Fruit fly (Drosophila melanogaster): ENCODE data around the gene GstD7.

GstD7 gene

DNA sequence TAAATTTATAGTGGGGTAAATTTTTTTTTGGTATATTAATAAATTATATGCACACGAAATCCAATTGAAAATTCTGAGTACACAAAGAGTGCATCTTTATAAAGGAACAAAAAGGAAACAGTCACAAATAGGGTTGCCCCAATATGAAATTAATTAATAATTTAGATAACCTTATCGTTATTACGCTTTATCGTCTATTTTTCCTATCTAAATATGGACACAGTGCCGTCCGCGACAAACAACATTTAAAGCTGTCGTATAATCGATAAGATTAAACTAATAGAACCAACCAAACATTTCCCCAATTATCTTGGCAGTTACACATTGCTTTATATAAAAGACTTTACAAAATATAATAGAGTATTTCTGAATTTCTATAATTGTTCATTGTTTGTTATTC lies 19.8 kb downstream of the GstD7 start:
- no peak for TF ChIP-seq CG1620 (GFP tag; optimal IDR thresholded peaks at IDR 0.05)
- no peak for TF ChIP-seq CG7101 (tag; optimal IDR thresholded peaks at IDR 0.05)
- TF ChIP-seq toe (GFP tag; optimal IDR thresholded peaks at IDR 0.05) = no peak
- TF ChIP-seq Clk (GFP tag; optimal IDR thresholded peaks at IDR 0.05) = no peak
- peak; percentile 88 for TF ChIP-seq kay (GFP tag; ENCODE audit: borderline replicate concordance)
- TF ChIP-seq Hr96 (GFP tag; optimal IDR thresholded peaks at IDR 0.05) = no peak
- TF ChIP-seq Crg-1 (GFP tag; optimal IDR thresholded peaks at IDR 0.05) = no peak
- no peak for TF ChIP-seq cnc (optimal IDR thresholded peaks at IDR 0.05)
- no peak for TF ChIP-seq tj (GFP tag; optimal IDR thresholded peaks at IDR 0.05)
- TF ChIP-seq ovo (GFP tag; optimal IDR thresholded peaks at IDR 0.05) = no peak
- no peak for TF ChIP-seq CG33017 (tag; optimal IDR thresholded peaks at IDR 0.05)
- TF ChIP-seq CG11617 (GFP tag; optimal IDR thresholded peaks at IDR 0.05) = no peak
- no peak for TF ChIP-seq pad (GFP tag; optimal IDR thresholded peaks at IDR 0.05)
- no peak for TF ChIP-seq cic (GFP tag; optimal IDR thresholded peaks at IDR 0.05)
- no peak for TF ChIP-seq Mnt (GFP tag; optimal IDR thresholded peaks at IDR 0.05)
- TF ChIP-seq bab1 (GFP tag; optimal IDR thresholded peaks at IDR 0.05) = no peak
- peak; percentile 49 for TF ChIP-seq CG7045 (GFP tag; optimal IDR thresholded peaks at IDR 0.05)
- TF ChIP-seq CG12768 (GFP tag; optimal IDR thresholded peaks at IDR 0.05) = no peak
- no peak for TF ChIP-seq CG5204 (GFP tag; optimal IDR thresholded peaks at IDR 0.05)
- peak; percentile 7 for TF ChIP-seq CG14711 (tag; optimal IDR thresholded peaks at IDR 0.05)

- TF ChIP-seq cic (GFP tag; optimal IDR thresholded peaks at IDR 0.05) (peak; percentile 25), cnc (optimal IDR thresholded peaks at IDR 0.05) (no peak), pad (GFP tag; optimal IDR thresholded peaks at IDR 0.05) (peak; percentile 45)
Observed at dm6 chr3R:12398620-12399247, 20.4 kb downstream of the GstD7 start, which contains the start of gene Cyp9f3. Gene Cyp9f3, minus strand, starts transcription at chr3R:12398929.

dm6 chr3R:12401672-12402296 lies 23.5 kb downstream of the GstD7 start, which contains the start of gene DNAlig3:
Gene DNAlig3, minus strand, starts transcription at chr3R:12401839.
- peak; percentile 44 for TF ChIP-seq CG12768 (GFP tag; optimal IDR thresholded peaks at IDR 0.05)
- TF ChIP-seq bab1 (GFP tag; optimal IDR thresholded peaks at IDR 0.05) = peak; percentile 10
- no peak for TF ChIP-seq tj (GFP tag; optimal IDR thresholded peaks at IDR 0.05)
- TF ChIP-seq CG14711 (tag; optimal IDR thresholded peaks at IDR 0.05) = peak; percentile 5
- TF ChIP-seq cic (GFP tag; optimal IDR thresholded peaks at IDR 0.05) = peak; percentile 30
- no peak for TF ChIP-seq toe (GFP tag; optimal IDR thresholded peaks at IDR 0.05)
- peak; percentile 15 for TF ChIP-seq CG7101 (tag; optimal IDR thresholded peaks at IDR 0.05)
- TF ChIP-seq CG11617 (GFP tag; optimal IDR thresholded peaks at IDR 0.05) = peak; percentile 26
- TF ChIP-seq cnc (optimal IDR thresholded peaks at IDR 0.05) = no peak
- TF ChIP-seq Clk (GFP tag; optimal IDR thresholded peaks at IDR 0.05) = no peak
- no peak for TF ChIP-seq kay (GFP tag; ENCODE audit: borderline replicate concordance)
- TF ChIP-seq CG7045 (GFP tag; optimal IDR thresholded peaks at IDR 0.05) = peak; percentile 46
- TF ChIP-seq CG33017 (tag; optimal IDR thresholded peaks at IDR 0.05) = peak; percentile 6
- TF ChIP-seq pad (GFP tag; optimal IDR thresholded peaks at IDR 0.05) = no peak
- no peak for TF ChIP-seq Hr96 (GFP tag; optimal IDR thresholded peaks at IDR 0.05)
- TF ChIP-seq CG5204 (GFP tag; optimal IDR thresholded peaks at IDR 0.05) = no peak
- TF ChIP-seq Crg-1 (GFP tag; optimal IDR thresholded peaks at IDR 0.05) = no peak
- peak; percentile 32 for TF ChIP-seq Mnt (GFP tag; optimal IDR thresholded peaks at IDR 0.05)
- no peak for TF ChIP-seq CG1620 (GFP tag; optimal IDR thresholded peaks at IDR 0.05)
- TF ChIP-seq ovo (GFP tag; optimal IDR thresholded peaks at IDR 0.05) = no peak

DNA sequence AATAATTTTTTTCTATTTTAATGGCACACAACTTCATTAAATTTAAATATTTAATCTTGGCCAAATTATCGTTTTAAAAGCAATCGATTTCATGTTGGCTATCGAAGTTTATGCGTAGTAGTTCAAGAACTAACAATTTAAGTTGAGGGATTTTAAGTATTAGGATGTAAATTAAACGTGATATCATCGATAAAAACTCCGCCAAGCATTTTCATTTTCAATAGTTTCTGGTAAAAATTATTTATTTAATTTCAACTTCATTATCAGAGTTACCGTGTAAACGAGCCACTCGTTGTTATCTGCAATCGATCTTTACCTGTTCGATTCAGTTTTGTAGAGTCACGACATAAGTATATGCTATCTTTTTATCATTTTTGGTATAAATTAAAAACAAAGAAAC lies 24.6 kb downstream of the GstD7 start:
- TF ChIP-seq Clk (GFP tag; optimal IDR thresholded peaks at IDR 0.05) (peak; percentile 95), Hr96 (GFP tag; optimal IDR thresholded peaks at IDR 0.05) (peak; percentile 96), Mnt (GFP tag; optimal IDR thresholded peaks at IDR 0.05) (peak; percentile 91), CG7045 (GFP tag; optimal IDR thresholded peaks at IDR 0.05) (peak; percentile 100), Crg-1 (GFP tag; optimal IDR thresholded peaks at IDR 0.05) (peak; percentile 85), pad (GFP tag; optimal IDR thresholded peaks at IDR 0.05) (peak; percentile 87), CG33017 (tag; optimal IDR thresholded peaks at IDR 0.05) (peak; percentile 99), ovo (GFP tag; optimal IDR thresholded peaks at IDR 0.05) (peak; percentile 86), toe (GFP tag; optimal IDR thresholded peaks at IDR 0.05) (peak; percentile 96), CG5204 (GFP tag; optimal IDR thresholded peaks at IDR 0.05) (peak; percentile 96), tj (GFP tag; optimal IDR thresholded peaks at IDR 0.05) (peak; percentile 79), cic (GFP tag; optimal IDR thresholded peaks at IDR 0.05) (peak; percentile 88), kay (GFP tag; ENCODE audit: borderline replicate concordance) (peak; percentile 99), CG11617 (GFP tag; optimal IDR thresholded peaks at IDR 0.05) (peak; percentile 97), CG1620 (GFP tag; optimal IDR thresholded peaks at IDR 0.05) (peak; percentile 86), bab1 (GFP tag; optimal IDR thresholded peaks at IDR 0.05) (peak; percentile 98), CG14711 (tag; optimal IDR thresholded peaks at IDR 0.05) (peak; percentile 96), cnc (optimal IDR thresholded peaks at IDR 0.05) (no peak), CG12768 (GFP tag; optimal IDR thresholded peaks at IDR 0.05) (peak; percentile 98), CG7101 (tag; optimal IDR thresholded peaks at IDR 0.05) (peak; percentile 99)

- TF ChIP-seq toe (GFP tag; optimal IDR thresholded peaks at IDR 0.05) (no peak), kay (GFP tag; ENCODE audit: borderline replicate concordance) (peak; percentile 77), CG1620 (GFP tag; optimal IDR thresholded peaks at IDR 0.05) (no peak), CG33017 (tag; optimal IDR thresholded peaks at IDR 0.05) (no peak), CG14711 (tag; optimal IDR thresholded peaks at IDR 0.05) (no peak), bab1 (GFP tag; optimal IDR thresholded peaks at IDR 0.05) (no peak), cic (GFP tag; optimal IDR thresholded peaks at IDR 0.05) (no peak), CG5204 (GFP tag; optimal IDR thresholded peaks at IDR 0.05) (no peak)
Observed at dm6 chr3R:12405134-12405533, 26.8 kb downstream of the GstD7 start.

DNA sequence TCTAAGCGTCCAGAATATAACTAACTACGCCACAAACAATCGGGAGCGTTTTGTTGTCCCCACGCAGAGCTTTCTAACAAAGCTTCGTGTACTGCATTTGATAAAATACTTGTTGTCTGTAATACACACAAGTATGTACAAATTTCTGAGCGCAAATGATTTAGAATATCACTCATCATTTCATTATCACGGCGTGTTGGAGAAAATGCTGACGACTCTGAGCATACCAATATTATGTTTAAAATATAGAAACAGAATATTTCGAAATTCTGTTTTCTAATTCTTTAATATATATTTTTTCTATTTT lies 27.6 kb downstream of the GstD7 start, which contains the start of gene Cyp9f2:
Gene Cyp9f2, minus strand, starts transcription at position 101 of the 307 bp plus-strand sequence.
- no peak for TF ChIP-seq toe (GFP tag; optimal IDR thresholded peaks at IDR 0.05)
- peak; percentile 69 for TF ChIP-seq cic (GFP tag; optimal IDR thresholded peaks at IDR 0.05)

All from whole organism, adult.